Worm (Caenorhabditis elegans) whole organism, young adult: ENCODE data around the gene gakh-1.

Source experiments
- B0019.2 ChIP-seq: fragments of 200-800 bp; sonication (Bioruptor generic); conservative IDR thresholded peaks from 2 replicates; pipeline ENCODE4 v1.3.6; 2022; ENCODE audit warnings: missing genetic modification reagents, missing genetic modification characterization, missing compliant biosample characterization
- F23B12.7 ChIP-seq: sonication (generic microtip); optimal IDR thresholded peaks from 2 replicates; lab custom pipeline; 2017; ENCODE audit warnings: missing genetic modification characterization, mild to moderate bottlenecking, missing compliant biosample characterization, antibody characterized with exemption, moderate library complexity; ENCODE audit not compliant: insufficient read depth
- F52B5.7 ChIP-seq: sonication (generic microtip); optimal IDR thresholded peaks from 2 replicates; lab custom pipeline; 2016; ENCODE audit warnings: mild to moderate bottlenecking, missing genetic modification characterization, missing compliant biosample characterization
- K12H6.12 ChIP-seq: fragments of 200-800 bp; sonication (Bioruptor generic); optimal IDR thresholded peaks from 2 replicates; lab custom pipeline; 2018; ENCODE audit warnings: mild to moderate bottlenecking, missing genetic modification characterization, missing compliant biosample characterization
- T07F8.4 ChIP-seq: sonication (generic microtip); optimal IDR thresholded peaks from 2 replicates; lab custom pipeline; 2016; ENCODE audit warnings: mild to moderate bottlenecking, missing genetic modification characterization, moderate library complexity, missing compliant biosample characterization
- T26A5.8 ChIP-seq: sonication (generic microtip); optimal IDR thresholded peaks from 2 replicates; lab custom pipeline; 2016; ENCODE audit warnings: missing genetic modification characterization, missing compliant biosample characterization
- Y53F4B.3 ChIP-seq: fragments of 200-800 bp; sonication (Bioruptor generic); IDR thresholded peaks from 2 replicates; pipeline ENCODE4 v1.3.6; 2022; ENCODE audit warnings: missing genetic modification reagents, missing genetic modification characterization, missing compliant biosample characterization
- Y53G8AR.9 ChIP-seq: fragments of 200-800 bp; sonication (Bioruptor generic); conservative IDR thresholded peaks from 2 replicates; pipeline ENCODE4 v1.3.6; 2022; ENCODE audit warnings: missing genetic modification reagents, missing genetic modification characterization, missing compliant biosample characterization
- Y67H2A.10 ChIP-seq: fragments of 200-800 bp; sonication (Bioruptor generic); conservative IDR thresholded peaks from 2 replicates; pipeline ENCODE4 v1.3.6; 2022; ENCODE audit warnings: missing genetic modification reagents, missing genetic modification characterization, missing compliant biosample characterization
- akir-1 ChIP-seq: fragments of 200-800 bp; sonication (Bioruptor generic); optimal IDR thresholded peaks from 2 replicates; lab custom pipeline; 2018; ENCODE audit warnings: mild to moderate bottlenecking, missing genetic modification characterization, moderate library complexity, missing compliant biosample characterization
- athp-1 ChIP-seq: sonication (generic microtip); optimal IDR thresholded peaks from 2 replicates; lab custom pipeline; 2017; ENCODE audit warnings: mild to moderate bottlenecking, missing genetic modification characterization, missing compliant biosample characterization
- attf-3 ChIP-seq: fragments of 200-800 bp; sonication (Bioruptor generic); conservative IDR thresholded peaks from 2 replicates; pipeline ENCODE4 v1.3.6; 2022; ENCODE audit warnings: missing genetic modification reagents, missing genetic modification characterization, missing compliant biosample characterization
- attf-6 ChIP-seq: fragments of 200-800 bp; sonication (Bioruptor generic); IDR thresholded peaks from 2 replicates; pipeline ENCODE4 v1.3.6; 2022; ENCODE audit warnings: missing genetic modification reagents, missing genetic modification characterization, missing compliant biosample characterization
- ceh-100 ChIP-seq: fragments of 200-800 bp; sonication (Bioruptor generic); IDR thresholded peaks from 2 replicates; pipeline ENCODE4 v1.3.6; 2022; ENCODE audit warnings: missing genetic modification reagents, missing genetic modification characterization, missing compliant biosample characterization
- ceh-27 ChIP-seq: fragments of 200-800 bp; sonication (Bioruptor generic); optimal IDR thresholded peaks from 2 replicates; lab custom pipeline; 2018; ENCODE audit warnings: mild to moderate bottlenecking, missing genetic modification characterization, moderate library complexity, missing compliant biosample characterization
- ceh-79 ChIP-seq: sonication (generic microtip); optimal IDR thresholded peaks from 2 replicates; lab custom pipeline; 2017; ENCODE audit warnings: mild to moderate bottlenecking, missing genetic modification characterization, missing compliant biosample characterization
- ceh-91 ChIP-seq: fragments of 200-800 bp; sonication (Bioruptor generic); IDR thresholded peaks from 2 replicates; pipeline ENCODE4 v1.3.6; 2022; ENCODE audit warnings: missing genetic modification reagents, missing genetic modification characterization, missing compliant biosample characterization
- dpff-1 ChIP-seq: sonication (generic microtip); optimal IDR thresholded peaks from 2 replicates; lab custom pipeline; 2017; ENCODE audit warnings: mild to moderate bottlenecking, missing genetic modification characterization, missing compliant biosample characterization
- efl-1 ChIP-seq: fragments of 150-350 bp; optimal IDR thresholded peaks from 2 replicates; lab custom pipeline; 2014; ENCODE audit warnings: missing biosample characterization, missing genetic modification reagents, missing genetic modification characterization
- fkh-3 ChIP-seq: sonication (generic microtip); optimal IDR thresholded peaks from 2 replicates; lab custom pipeline; 2016; ENCODE audit warnings: mild to moderate bottlenecking, missing genetic modification characterization, missing compliant biosample characterization
- hlh-12 ChIP-seq: sonication (generic microtip); optimal IDR thresholded peaks from 2 replicates; lab custom pipeline; 2016; ENCODE audit warnings: missing genetic modification characterization, missing compliant biosample characterization
- hlh-26 ChIP-seq: fragments of 200-800 bp; sonication (Bioruptor generic); conservative IDR thresholded peaks from 2 replicates; pipeline ENCODE4 v1.3.6; 2022; ENCODE audit warnings: missing genetic modification reagents, missing genetic modification characterization, missing compliant biosample characterization
- hmg-1.2 ChIP-seq: fragments of 200-800 bp; sonication (Bioruptor generic); IDR thresholded peaks from 2 replicates; pipeline ENCODE4 v1.3.6; 2022; ENCODE audit warnings: missing genetic modification reagents, missing genetic modification characterization, missing compliant biosample characterization
- lin-35 ChIP-seq, 3 experiments: fragments of 150-350 bp in 2 of 3; sonication (generic microtip) in 1 of 3; optimal IDR thresholded peaks; 2 replicates each; lab custom pipeline; 2014 to 2018; ENCODE audit warnings: missing biosample characterization in 3 of 3, missing genetic modification characterization in 3 of 3, missing genetic modification reagents in 3 of 3
- lin-40 ChIP-seq: sonication (generic microtip); optimal IDR thresholded peaks from 2 replicates; lab custom pipeline; 2016; ENCODE audit warnings: missing genetic modification characterization, mild to moderate bottlenecking, missing compliant biosample characterization, missing genotype, missing genetic modification reagents
- lin-54 ChIP-seq: fragments of 200-800 bp; sonication (Bioruptor generic); optimal IDR thresholded peaks from 2 replicates; lab custom pipeline; 2018; ENCODE audit warnings: mild to moderate bottlenecking, missing genetic modification characterization, missing compliant biosample characterization
- lir-1 ChIP-seq: fragments of 200-800 bp; sonication (Bioruptor generic); conservative IDR thresholded peaks from 2 replicates; pipeline ENCODE4 v1.3.6; 2022; ENCODE audit warnings: missing genetic modification reagents, missing genetic modification characterization, missing compliant biosample characterization
- madf-6 ChIP-seq: fragments of 200-800 bp; sonication (Bioruptor generic); IDR thresholded peaks from 2 replicates; pipeline ENCODE4 v1.3.6; 2022; ENCODE audit warnings: missing genetic modification reagents, missing genetic modification characterization, missing compliant biosample characterization
- madf-8 ChIP-seq: fragments of 200-800 bp; sonication (Bioruptor generic); conservative IDR thresholded peaks from 2 replicates; pipeline ENCODE4 v1.3.6; 2022; ENCODE audit warnings: missing genetic modification reagents, missing genetic modification characterization, missing compliant biosample characterization
- mes-4 ChIP-seq: sonication (generic microtip); optimal IDR thresholded peaks from 2 replicates; lab custom pipeline; 2016; ENCODE audit warnings: missing genotype, missing genetic modification characterization, missing compliant biosample characterization
- mxl-1 ChIP-seq: sonication (generic microtip); optimal IDR thresholded peaks from 2 replicates; lab custom pipeline; 2016; ENCODE audit warnings: missing genetic modification characterization, missing compliant biosample characterization
- nfya-2 ChIP-seq: fragments of 200-800 bp; sonication (Bioruptor generic); IDR thresholded peaks from 2 replicates; pipeline ENCODE4 v1.3.6; 2022; ENCODE audit warnings: missing genetic modification reagents, missing genetic modification characterization, missing compliant biosample characterization
- nhr-27 ChIP-seq: fragments of 200-800 bp; sonication (Bioruptor generic); optimal IDR thresholded peaks from 2 replicates; lab custom pipeline; 2018; ENCODE audit warnings: mild to moderate bottlenecking, missing genetic modification characterization, moderate library complexity, missing compliant biosample characterization
- nhr-80 ChIP-seq: sonication (generic microtip); optimal IDR thresholded peaks from 2 replicates; lab custom pipeline; 2016; ENCODE audit warnings: missing genetic modification characterization, missing compliant biosample characterization
- rec-8 ChIP-seq, 2 experiments: sonication (generic microtip); optimal IDR thresholded peaks; 2 replicates each; lab custom pipeline; 2016; ENCODE audit warnings: mild to moderate bottlenecking in 2 of 2, missing genetic modification characterization in 2 of 2, missing genetic modification reagents in 2 of 2, missing genotype in 2 of 2, missing biosample characterization in 1 of 2, missing compliant biosample characterization in 1 of 2, moderate library complexity in 1 of 2
- repo-1 ChIP-seq: sonication (generic microtip); optimal IDR thresholded peaks from 2 replicates; lab custom pipeline; 2017; ENCODE audit warnings: mild to moderate bottlenecking, missing genetic modification characterization, missing compliant biosample characterization
- sea-2 ChIP-seq: fragments of 200-800 bp; sonication (Bioruptor generic); IDR thresholded peaks from 2 replicates; pipeline ENCODE4 v1.3.6; 2022; ENCODE audit warnings: missing genetic modification characterization, missing compliant biosample characterization
- snpc-3.4 ChIP-seq: sonication (generic microtip); optimal IDR thresholded peaks from 2 replicates; lab custom pipeline; 2017; ENCODE audit warnings: missing genetic modification characterization, mild to moderate bottlenecking, missing compliant biosample characterization, antibody characterized with exemption, moderate library complexity, missing genotype, missing genetic modification reagents
- snpc-4 ChIP-seq, 5 experiments: fragments of 150-350 bp in 1 of 5; sonication (generic microtip) in 4 of 5; optimal IDR thresholded peaks; 2 replicates each; lab custom pipeline; 2014 to 2018; ENCODE audit warnings: missing genetic modification characterization in 5 of 5, missing biosample characterization in 3 of 5, antibody characterized with exemption in 2 of 5, mild to moderate bottlenecking in 2 of 5, missing compliant biosample characterization in 2 of 5, missing genotype in 2 of 5, moderate library complexity in 2 of 5, missing genetic modification reagents in 1 of 5
- somi-1 ChIP-seq: fragments of 200-800 bp; sonication (Bioruptor generic); optimal IDR thresholded peaks from 2 replicates; lab custom pipeline; 2018; ENCODE audit warnings: mild to moderate bottlenecking, missing genetic modification characterization, missing compliant biosample characterization
- sptf-2 ChIP-seq: fragments of 200-800 bp; sonication (Bioruptor generic); optimal IDR thresholded peaks from 2 replicates; lab custom pipeline; 2018; ENCODE audit warnings: mild to moderate bottlenecking, missing genetic modification characterization, missing compliant biosample characterization
- tbx-9 ChIP-seq: sonication (generic microtip); optimal IDR thresholded peaks from 2 replicates; lab custom pipeline; 2016; ENCODE audit warnings: borderline replicate concordance, missing genetic modification characterization, inconsistent platforms, missing compliant biosample characterization
- unc-130 ChIP-seq: sonication (generic microtip); optimal IDR thresholded peaks from 2 replicates; lab custom pipeline; 2016; ENCODE audit warnings: missing genetic modification reagents, missing genetic modification characterization, missing compliant biosample characterization
- zfh-2 ChIP-seq: fragments of 200-800 bp; sonication (Bioruptor generic); conservative IDR thresholded peaks from 2 replicates; pipeline ENCODE4 v1.3.6; 2022; ENCODE audit warnings: missing genetic modification reagents, missing genetic modification characterization, missing compliant biosample characterization
- zim-3 ChIP-seq: sonication (generic microtip); optimal IDR thresholded peaks from 2 replicates; lab custom pipeline; 2017; ENCODE audit warnings: mild to moderate bottlenecking, missing genetic modification characterization, moderate library complexity, missing compliant biosample characterization
- ztf-18 ChIP-seq: sonication (generic microtip); optimal IDR thresholded peaks from 2 replicates; lab custom pipeline; 2016; ENCODE audit warnings: missing genotype, mild to moderate bottlenecking, missing genetic modification characterization, missing compliant biosample characterization
- ztf-25 ChIP-seq: fragments of 200-800 bp; sonication (Bioruptor generic); IDR thresholded peaks from 2 replicates; pipeline ENCODE4 v1.3.6; 2022; ENCODE audit warnings: missing genetic modification reagents, missing genetic modification characterization, missing compliant biosample characterization
- ztf-28 ChIP-seq: fragments of 200-800 bp; sonication (Bioruptor generic); IDR thresholded peaks from 2 replicates; pipeline ENCODE4 v1.3.6; 2022; ENCODE audit warnings: missing genetic modification reagents, missing genetic modification characterization, missing compliant biosample characterization
- ztf-3 ChIP-seq: fragments of 200-800 bp; sonication (Bioruptor generic); optimal IDR thresholded peaks from 2 replicates; lab custom pipeline; 2018; ENCODE audit warnings: mild to moderate bottlenecking, missing genetic modification characterization, missing compliant biosample characterization

Gene gakh-1

DNA sequence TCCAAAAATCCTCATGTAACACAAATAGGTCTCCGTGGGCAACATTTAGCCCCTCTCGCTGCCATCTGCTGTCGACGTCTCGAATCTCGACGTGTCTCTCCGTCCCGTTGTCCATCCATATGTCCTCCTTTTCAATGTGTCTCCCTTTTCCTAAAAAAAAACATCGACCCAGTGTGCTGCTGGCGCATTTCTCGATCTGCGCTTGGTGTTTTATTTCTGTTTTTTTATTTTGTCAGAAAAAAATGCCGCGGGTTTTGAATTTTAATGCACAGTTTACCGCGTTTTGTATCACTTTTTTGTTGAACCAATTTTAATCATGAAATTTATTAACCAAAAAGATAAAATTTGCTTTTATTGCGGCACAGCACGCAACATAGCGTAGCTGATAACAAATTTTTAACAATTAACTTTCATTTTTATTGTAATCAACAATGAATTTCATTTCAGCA lies 6.5 kb upstream of the gakh-1 start (continued):
- TF ChIP-seq rec-8 (tag; optimal IDR thresholded peaks at IDR 0.05; lab: Kevin White, UChicago) (no peak), ztf-3 (no peak), zim-3 (tag; lab: Kevin White, UChicago) (no peak), nfya-2 (GFP tag; lab: Robert Waterston, UW) (no peak), fkh-3 (no peak), sptf-2 (GFP tag; lab: Kevin White, UChicago) (no peak), nhr-80 (tag; lab: Kevin White, UChicago) (peak; percentile 48), Y67H2A.10 (GFP tag; lab: Robert Waterston, UW) (no peak), lir-1 (GFP tag; lab: Robert Waterston, UW) (no peak), akir-1 (GFP tag; lab: Kevin White, UChicago) (no peak), lin-35 (GFP tag; optimal IDR thresholded peaks at IDR 0.05; lab: Kevin White, UChicago) (peak in 1 of 3 experiments; percentile 50), F52B5.7 (tag; lab: Kevin White, UChicago) (no peak), lin-54 (GFP tag; lab: Kevin White, UChicago) (peak; percentile 19), ceh-79 (tag; lab: Kevin White, UChicago) (no peak), somi-1 (GFP tag; lab: Kevin White, UChicago) (no peak), athp-1 (no peak), dpff-1 (tag; lab: Kevin White, UChicago) (no peak), madf-8 (GFP tag; lab: Robert Waterston, UW) (no peak), T07F8.4 (tag; lab: Kevin White, UChicago) (no peak), snpc-4 (GFP tag; optimal IDR thresholded peaks at IDR 0.05; lab: Kevin White, UChicago) (no peak), snpc-4 (tag; optimal IDR thresholded peaks at IDR 0.05; lab: Kevin White, UChicago) (no peak), madf-6 (GFP tag; lab: Robert Waterston, UW) (no peak), mes-4 (tag; lab: Kevin White, UChicago) (no peak), attf-6 (no peak), Y53F4B.3 (GFP tag; lab: Robert Waterston, UW) (no peak), zfh-2 (GFP tag; lab: Robert Waterston, UW) (peak; percentile 79), K12H6.12 (tag; lab: Kevin White, UChicago) (peak; percentile 41), B0019.2 (GFP tag; lab: Robert Waterston, UW) (no peak), mxl-1 (no peak), repo-1 (tag; lab: Kevin White, UChicago) (no peak), ztf-18 (peak; percentile 91), lin-40 (tag; lab: Kevin White, UChicago) (peak; percentile 60), attf-3 (no peak), hlh-26 (GFP tag; lab: Robert Waterston, UW) (no peak), efl-1 (GFP tag; lab: Kevin White, UChicago) (no peak), sea-2 (GFP tag; lab: Robert Waterston, UW) (no peak), hlh-12 (tag; lab: Kevin White, UChicago) (no peak), T26A5.8 (tag; lab: Kevin White, UChicago) (no peak), ceh-100 (GFP tag; lab: Robert Waterston, UW) (no peak), nhr-27 (no peak), Y53G8AR.9 (GFP tag; lab: Robert Waterston, UW) (no peak), ceh-27 (peak; percentile 22), F23B12.7 (tag; lab: Kevin White, UChicago) (no peak), hmg-1.2 (no peak), ceh-91 (GFP tag; lab: Robert Waterston, UW) (no peak), tbx-9 (tag; lab: Kevin White, UChicago) (no peak), snpc-3.4 (no peak), unc-130 (no peak), ztf-28 (GFP tag; lab: Robert Waterston, UW) (no peak), ztf-25 (GFP tag; lab: Robert Waterston, UW) (no peak)
